Worm (Caenorhabditis elegans): ENCODE measurements around the gene F37C4.6.

ce11 chrIV:3907506-3908188, 29.5 kb upstream of the F37C4.6 start, which contains the start of the genes F56D6.22 and F56D6.12:
- no peak for TF ChIP-seq lsy-2 (tag; optimal IDR thresholded peaks at IDR 0.05)
- TF ChIP-seq alr-1 (tag; optimal IDR thresholded peaks at IDR 0.05), result no peak
- no peak for TF ChIP-seq egl-27 (tag; optimal IDR thresholded peaks at IDR 0.05)
- no peak for TF ChIP-seq nhr-77 (tag; optimal IDR thresholded peaks at IDR 0.05)
- TF ChIP-seq nhr-11 (tag; optimal IDR thresholded peaks at IDR 0.05), result no peak
- TF ChIP-seq lin-13 (GFP tag; optimal IDR thresholded peaks at IDR 0.05), result no peak
- no peak for TF ChIP-seq nhr-25 (tag; optimal IDR thresholded peaks at IDR 0.05)
- TF ChIP-seq elt-1 (tag; optimal IDR thresholded peaks at IDR 0.05), result no peak
- no peak for TF ChIP-seq peb-1 (tag; optimal IDR thresholded peaks at IDR 0.05)
- no peak for TF ChIP-seq ZK546.5 (tag; optimal IDR thresholded peaks at IDR 0.05)
- no peak for TF ChIP-seq unc-62 (GFP tag; optimal IDR thresholded peaks at IDR 0.05)
- no peak for TF ChIP-seq ztf-1 (GFP tag; conservative IDR thresholded peaks at IDR 0.05)

All from whole organism, L2 larva.